Fruit fly (Drosophila melanogaster) S2 (cell line): ENCODE results near the gene Taf9.

ENCODE experiments used
- CG8478 ChIP-seq: fragments of >200 bp; optimal IDR thresholded peaks from 2 replicates; lab custom pipeline; 2018
- CTCF ChIP-seq, 2 experiments: fragments of >200 bp; optimal IDR thresholded peaks; 2 replicates each; lab custom pipeline; 2018

dm6 chrX:17880269-17880889 lies 38.4 kb downstream of the Taf9 start:
- no peak for TF ChIP-seq CG8478 (lab: Kevin White, UChicago)
- no peak for TF ChIP-seq CTCF (optimal IDR thresholded peaks at IDR 0.05; lab: Kevin White, UChicago)
